Fruit fly (Drosophila melanogaster): ENCODE results near the gene CG9663.
A peak's percentile ranks its signal among the peaks of the same experiment; 100 is the strongest.

Gene CG9663

DNA sequence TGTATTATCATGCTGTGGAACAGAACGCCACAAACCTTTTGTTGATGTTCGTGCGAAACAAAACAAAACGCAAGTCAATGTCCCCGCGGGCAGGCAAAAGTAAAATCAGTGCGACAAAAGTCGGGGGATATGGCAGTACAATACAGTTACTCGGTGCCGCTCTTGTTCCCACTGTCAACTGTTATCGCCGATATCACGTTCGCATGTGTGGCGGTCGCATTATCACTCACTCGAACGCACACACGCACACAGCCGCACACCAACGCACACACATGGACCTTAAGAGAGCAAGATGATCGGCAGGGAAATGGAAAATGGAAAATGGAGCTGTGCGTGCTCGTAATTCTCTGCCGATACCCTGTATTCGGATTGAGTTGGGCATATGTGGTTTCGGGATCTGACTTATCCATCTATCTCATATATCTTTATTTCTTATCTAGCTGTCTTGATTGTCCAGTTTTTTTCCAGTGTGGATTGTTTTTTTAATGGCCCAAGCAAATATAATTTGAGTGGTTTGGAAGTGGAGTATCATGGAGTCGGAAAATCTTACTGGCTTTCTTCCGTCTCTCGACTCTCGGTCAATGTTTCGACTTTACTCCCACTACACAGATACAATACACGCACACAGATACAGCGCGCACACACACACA is 35.8 kb upstream of the CG9663 start (continued):
- TF ChIP-seq CG14014 (GFP tag; IDR thresholded peaks at IDR 0.05) (no peak), Doc2 (GFP tag; IDR thresholded peaks at IDR 0.05) (no peak), sens (GFP tag) (peak; percentile 98), sc (optimal IDR thresholded peaks at IDR 0.05) (no peak), sc (GFP tag; optimal IDR thresholded peaks at IDR 0.05) (peak; percentile 90), Sry-δ (GFP tag; optimal IDR thresholded peaks at IDR 0.05) (no peak), abd-A (tag; optimal IDR thresholded peaks at IDR 0.05) (no peak), lbe (GFP tag; optimal IDR thresholded peaks at IDR 0.05) (no peak), CG33557 (GFP tag; optimal IDR thresholded peaks at IDR 0.05) (peak; percentile 39), oc (tag; optimal IDR thresholded peaks at IDR 0.05) (peak; percentile 90), Lhr (GFP tag; optimal IDR thresholded peaks at IDR 0.05) (peak; percentile 56), Ada2b (GFP tag; IDR thresholded peaks at IDR 0.05) (peak; percentile 65), CG13624 (GFP tag; optimal IDR thresholded peaks at IDR 0.05) (no peak), Bteb2 (GFP tag; optimal IDR thresholded peaks at IDR 0.05) (peak; percentile 15), CG12219 (GFP tag; optimal IDR thresholded peaks at IDR 0.05) (peak; percentile 39), CG17385 (GFP tag; optimal IDR thresholded peaks at IDR 0.05) (peak; percentile 66), CG9876 (GFP tag; optimal IDR thresholded peaks at IDR 0.05) (peak; percentile 45), NFAT (GFP tag; IDR thresholded peaks at IDR 0.05) (no peak), CG12942 (GFP tag; optimal IDR thresholded peaks at IDR 0.05) (peak; percentile 74), CG2889 (GFP tag; IDR thresholded peaks at IDR 0.05) (peak; percentile 33; the same call in 1 of the 3 replicates), CG34376 (GFP tag; optimal IDR thresholded peaks at IDR 0.05) (no peak), B-H1 (GFP tag; IDR thresholded peaks at IDR 0.05) (peak; percentile 74), CG10431 (GFP tag; optimal IDR thresholded peaks at IDR 0.05) (peak; percentile 38), z (GFP tag; IDR thresholded peaks at IDR 0.05) (peak; percentile 89), Hr51 (GFP tag; optimal IDR thresholded peaks at IDR 0.05) (peak in 1 of 2 experiments; percentile 15), CG13296 (GFP tag; optimal IDR thresholded peaks at IDR 0.05) (no peak), btn (GFP tag; optimal IDR thresholded peaks at IDR 0.05) (peak; percentile 76), Neu2 (GFP tag; optimal IDR thresholded peaks at IDR 0.05; ENCODE audit: borderline replicate concordance) (no peak), CG16815 (GFP tag; optimal IDR thresholded peaks at IDR 0.05) (peak; percentile 68), gcm (GFP tag; optimal IDR thresholded peaks at IDR 0.05) (no peak), CG8089 (GFP tag; optimal IDR thresholded peaks at IDR 0.05) (peak; percentile 90), Eip74EF (GFP tag; optimal IDR thresholded peaks at IDR 0.05) (no peak), CG3995 (GFP tag; optimal IDR thresholded peaks at IDR 0.05) (no peak), wek (GFP tag; optimal IDR thresholded peaks at IDR 0.05) (no peak), disco-r (GFP tag; optimal IDR thresholded peaks at IDR 0.05) (peak; percentile 65), prd (optimal IDR thresholded peaks at IDR 0.05) (no peak), prd (GFP tag; IDR thresholded peaks at IDR 0.05) (peak; percentile 89)

- TF ChIP-seq gce (GFP tag; IDR thresholded peaks at IDR 0.05) (no peak), CG1832 (GFP tag; optimal IDR thresholded peaks at IDR 0.05) (no peak), yki (optimal IDR thresholded peaks at IDR 0.05) (no peak), Tbp (GFP tag; optimal IDR thresholded peaks at IDR 0.05) (no peak), mirr (GFP tag; optimal IDR thresholded peaks at IDR 0.05) (no peak), Lpt (GFP tag; optimal IDR thresholded peaks at IDR 0.05) (no peak), Dfd (GFP tag; optimal IDR thresholded peaks at IDR 0.05) (no peak), Hand (GFP tag; optimal IDR thresholded peaks at IDR 0.05) (no peak), CTCF (GFP tag; optimal IDR thresholded peaks at IDR 0.05) (no peak), CG31365 (tag; optimal IDR thresholded peaks at IDR 0.05) (no peak)
Observed at dm6 chr2L:3332514-3332913, 29.6 kb upstream of the CG9663 start, which contains the start of gene CG15408. Gene CG15408, plus strand, starts transcription at chr2L:3332814.
